Fruit fly (Drosophila melanogaster): Measurements from ENCODE around the gene Fum2.
A peak's percentile ranks its signal among the peaks of the same experiment; 100 is the strongest.

Fum2 gene

DNA sequence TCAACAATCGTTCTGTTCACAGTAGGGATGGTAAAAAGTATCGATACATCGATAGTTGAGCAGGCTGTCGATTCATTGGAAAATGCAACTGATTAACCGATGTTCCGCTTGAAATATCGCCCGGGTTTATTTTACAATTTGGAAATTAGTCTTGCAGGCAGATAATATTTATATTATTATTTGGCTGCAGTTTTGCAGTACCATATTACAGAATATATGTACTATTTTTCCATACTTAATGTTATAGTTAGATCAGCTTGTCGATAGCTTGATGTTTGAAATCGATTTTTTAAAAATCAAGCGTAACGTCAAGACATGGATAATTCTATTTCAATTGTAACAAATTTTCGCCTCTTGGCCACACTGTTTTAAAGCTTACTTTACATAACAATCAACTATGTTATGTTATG is 13.4 kb downstream of the Fum2 start, which contains the start of gene CG14442:
TSS of gene CG14442 (minus strand) at position 29 of the 410 bp plus-strand sequence.
- TF ChIP-seq Myc (optimal IDR thresholded peaks at IDR 0.05) (no peak), Sp1 (GFP tag; optimal IDR thresholded peaks at IDR 0.05) (peak; percentile 31), Rel (GFP tag; optimal IDR thresholded peaks at IDR 0.05) (no peak), Rel (tag; optimal IDR thresholded peaks at IDR 0.05) (no peak), dsf (GFP tag; optimal IDR thresholded peaks at IDR 0.05; ENCODE audit: borderline replicate concordance) (no peak), psq (GFP tag; optimal IDR thresholded peaks at IDR 0.05) (no peak), dl (GFP tag; optimal IDR thresholded peaks at IDR 0.05; ENCODE audit: insufficient read depth in 1 of 2, partially characterized antibody in 2 of 2) (no peak), OdsH (GFP tag; optimal IDR thresholded peaks at IDR 0.05) (no peak), tai (GFP tag; optimal IDR thresholded peaks at IDR 0.05) (no peak), lola (GFP tag; optimal IDR thresholded peaks at IDR 0.05) (no peak), CG9705 (GFP tag; optimal IDR thresholded peaks at IDR 0.05) (peak; percentile 19), Dif (GFP tag; optimal IDR thresholded peaks at IDR 0.05; ENCODE audit: partially characterized antibody) (no peak), h (GFP tag; optimal IDR thresholded peaks at IDR 0.05) (peak; percentile 56), CG32264 (GFP tag; optimal IDR thresholded peaks at IDR 0.05) (no peak), HLH106 (tag; optimal IDR thresholded peaks at IDR 0.05) (peak; percentile 56), br (GFP tag; optimal IDR thresholded peaks at IDR 0.05) (peak; percentile 17), jim (GFP tag; optimal IDR thresholded peaks at IDR 0.05) (no peak), Vsx2 (GFP tag; optimal IDR thresholded peaks at IDR 0.05; ENCODE audit: partially characterized antibody) (no peak), sage (GFP tag; optimal IDR thresholded peaks at IDR 0.05) (peak; percentile 45), CrebA (GFP tag; optimal IDR thresholded peaks at IDR 0.05; ENCODE audit: borderline replicate concordance) (no peak), Dfd (GFP tag; optimal IDR thresholded peaks at IDR 0.05) (no peak), Hr83 (GFP tag; optimal IDR thresholded peaks at IDR 0.05; ENCODE audit: poor library complexity, severe bottlenecking) (peak; percentile 4), dmrt93B (GFP tag; optimal IDR thresholded peaks at IDR 0.05) (no peak), sv (GFP tag; optimal IDR thresholded peaks at IDR 0.05) (peak; percentile 42), N (GFP tag; optimal IDR thresholded peaks at IDR 0.05) (no peak), usp (GFP tag; optimal IDR thresholded peaks at IDR 0.05) (no peak), pan (optimal IDR thresholded peaks at IDR 0.05) (no peak), Mio (GFP tag; optimal IDR thresholded peaks at IDR 0.05) (no peak), GATAd (GFP tag; optimal IDR thresholded peaks at IDR 0.05) (no peak), Hr78 (GFP tag; optimal IDR thresholded peaks at IDR 0.05) (no peak), Abd-B (GFP tag; optimal IDR thresholded peaks at IDR 0.05) (no peak), rgr (GFP tag; optimal IDR thresholded peaks at IDR 0.05) (peak; percentile 41), fru (GFP tag; optimal IDR thresholded peaks at IDR 0.05) (peak; percentile 46), Hnf4 (GFP tag; optimal IDR thresholded peaks at IDR 0.05) (no peak), ey (GFP tag; optimal IDR thresholded peaks at IDR 0.05) (peak; percentile 29), woc (GFP tag; optimal IDR thresholded peaks at IDR 0.05) (peak; percentile 47), foxo (GFP tag; optimal IDR thresholded peaks at IDR 0.05) (peak in 1 of 2 experiments; percentile 49), Jra (GFP tag; optimal IDR thresholded peaks at IDR 0.05) (peak; percentile 29), brk (GFP tag; optimal IDR thresholded peaks at IDR 0.05) (no peak)

DNA sequence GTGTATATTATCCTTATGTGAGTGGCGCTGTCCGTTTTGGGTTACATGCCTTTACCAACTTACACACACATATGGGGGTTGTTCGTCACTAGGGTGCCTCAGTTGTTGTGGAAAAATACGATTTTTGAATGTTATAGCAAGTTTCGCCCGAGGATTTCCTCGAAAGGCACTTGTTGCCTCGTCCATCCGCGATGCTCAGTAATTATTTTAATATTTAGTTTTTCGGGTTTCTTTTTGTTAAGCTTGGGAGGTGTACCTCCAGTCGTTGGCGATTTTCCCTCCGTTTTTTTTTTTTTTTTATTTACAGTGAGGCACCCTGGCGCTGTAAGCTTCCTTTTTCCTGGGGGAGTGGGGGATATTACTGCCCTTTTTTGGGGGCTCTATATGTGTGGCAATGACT is 14.9 kb downstream of the Fum2 start:
- peak; percentile 71 for TF ChIP-seq h (GFP tag; optimal IDR thresholded peaks at IDR 0.05)
- TF ChIP-seq HLH106 (tag; optimal IDR thresholded peaks at IDR 0.05) = peak; percentile 67
- peak; percentile 38 for TF ChIP-seq woc (GFP tag; optimal IDR thresholded peaks at IDR 0.05)
- TF ChIP-seq N (GFP tag; optimal IDR thresholded peaks at IDR 0.05) = no peak
- no peak for TF ChIP-seq Abd-B (GFP tag; optimal IDR thresholded peaks at IDR 0.05)
- TF ChIP-seq CrebA (GFP tag; optimal IDR thresholded peaks at IDR 0.05; ENCODE audit: borderline replicate concordance) = no peak
- peak; percentile 74 for TF ChIP-seq rgr (GFP tag; optimal IDR thresholded peaks at IDR 0.05)
- TF ChIP-seq psq (GFP tag; optimal IDR thresholded peaks at IDR 0.05) = peak; percentile 30
- no peak for TF ChIP-seq Mio (GFP tag; optimal IDR thresholded peaks at IDR 0.05)
- no peak for TF ChIP-seq Myc (optimal IDR thresholded peaks at IDR 0.05)
- peak; percentile 28 for TF ChIP-seq sv (GFP tag; optimal IDR thresholded peaks at IDR 0.05)
- TF ChIP-seq fru (GFP tag; optimal IDR thresholded peaks at IDR 0.05) = peak; percentile 84
- peak; percentile 28 for TF ChIP-seq Hnf4 (GFP tag; optimal IDR thresholded peaks at IDR 0.05)
- TF ChIP-seq CG32264 (GFP tag; optimal IDR thresholded peaks at IDR 0.05) = peak; percentile 45
- TF ChIP-seq dl (GFP tag; optimal IDR thresholded peaks at IDR 0.05; ENCODE audit: insufficient read depth in 1 of 2, partially characterized antibody in 2 of 2) = no peak
- TF ChIP-seq Rel (GFP tag; optimal IDR thresholded peaks at IDR 0.05) = no peak
- peak; percentile 28 for TF ChIP-seq Rel (tag; optimal IDR thresholded peaks at IDR 0.05)
- peak; percentile 40 for TF ChIP-seq dmrt93B (GFP tag; optimal IDR thresholded peaks at IDR 0.05)
- peak; percentile 32 for TF ChIP-seq CG9705 (GFP tag; optimal IDR thresholded peaks at IDR 0.05)
- TF ChIP-seq Hr78 (GFP tag; optimal IDR thresholded peaks at IDR 0.05) = no peak
- TF ChIP-seq ey (GFP tag; optimal IDR thresholded peaks at IDR 0.05) = peak; percentile 70
- TF ChIP-seq lola (GFP tag; optimal IDR thresholded peaks at IDR 0.05) = no peak
- peak in 1 of 2 experiments; percentile 75 for TF ChIP-seq foxo (GFP tag; optimal IDR thresholded peaks at IDR 0.05)
- TF ChIP-seq Sp1 (GFP tag; optimal IDR thresholded peaks at IDR 0.05) = peak; percentile 82
- no peak for TF ChIP-seq Jra (GFP tag; optimal IDR thresholded peaks at IDR 0.05)
- peak; percentile 79 for TF ChIP-seq br (GFP tag; optimal IDR thresholded peaks at IDR 0.05)
- TF ChIP-seq sage (GFP tag; optimal IDR thresholded peaks at IDR 0.05) = no peak
- TF ChIP-seq OdsH (GFP tag; optimal IDR thresholded peaks at IDR 0.05) = peak; percentile 67
- no peak for TF ChIP-seq GATAd (GFP tag; optimal IDR thresholded peaks at IDR 0.05)
